Fruit fly (Drosophila melanogaster): ENCODE data around the gene Neos.

Neos gene

dm6 chr3L:7241217-7241859 is at the start of gene Neos, which contains the start of gene RpL18:
Neos (plus strand) TSS chr3L:7241628.
RpL18 (minus strand) TSS chr3L:7241351.
- TF ChIP-seq kay (GFP tag; ENCODE audit: borderline replicate concordance), result no peak
- TF ChIP-seq CG7045 (GFP tag; optimal IDR thresholded peaks at IDR 0.05), result peak; percentile 65
- TF ChIP-seq cic (GFP tag; optimal IDR thresholded peaks at IDR 0.05), result peak; percentile 36
- TF ChIP-seq CG33017 (tag; optimal IDR thresholded peaks at IDR 0.05), result peak; percentile 61
- peak; percentile 89 for TF ChIP-seq CG7101 (tag; optimal IDR thresholded peaks at IDR 0.05)
- TF ChIP-seq Clk (GFP tag; optimal IDR thresholded peaks at IDR 0.05), result peak; percentile 31
- peak; percentile 70 for TF ChIP-seq ovo (GFP tag; optimal IDR thresholded peaks at IDR 0.05)
- TF ChIP-seq CG11617 (GFP tag; optimal IDR thresholded peaks at IDR 0.05), result peak; percentile 88
- TF ChIP-seq CG12768 (GFP tag; optimal IDR thresholded peaks at IDR 0.05), result peak; percentile 70
- peak; percentile 73 for TF ChIP-seq Hr96 (GFP tag; optimal IDR thresholded peaks at IDR 0.05)
- TF ChIP-seq bab1 (GFP tag; optimal IDR thresholded peaks at IDR 0.05), result peak; percentile 84
- no peak for TF ChIP-seq cnc (optimal IDR thresholded peaks at IDR 0.05)
- TF ChIP-seq Crg-1 (GFP tag; optimal IDR thresholded peaks at IDR 0.05), result peak; percentile 85
- TF ChIP-seq Mnt (GFP tag; optimal IDR thresholded peaks at IDR 0.05), result peak; percentile 90
- TF ChIP-seq pad (GFP tag; optimal IDR thresholded peaks at IDR 0.05), result peak; percentile 63
- peak; percentile 56 for TF ChIP-seq CG14711 (tag; optimal IDR thresholded peaks at IDR 0.05)
- TF ChIP-seq toe (GFP tag; optimal IDR thresholded peaks at IDR 0.05), result peak; percentile 78
- peak; percentile 80 for TF ChIP-seq CG5204 (GFP tag; optimal IDR thresholded peaks at IDR 0.05)
- peak; percentile 68 for TF ChIP-seq CG1620 (GFP tag; optimal IDR thresholded peaks at IDR 0.05)
- peak; percentile 54 for TF ChIP-seq tj (GFP tag; optimal IDR thresholded peaks at IDR 0.05)

- TF ChIP-seq CG11617 (GFP tag; optimal IDR thresholded peaks at IDR 0.05) (no peak), bab1 (GFP tag; optimal IDR thresholded peaks at IDR 0.05) (no peak), ovo (GFP tag; optimal IDR thresholded peaks at IDR 0.05) (no peak), tj (GFP tag; optimal IDR thresholded peaks at IDR 0.05) (no peak), CG33017 (tag; optimal IDR thresholded peaks at IDR 0.05) (no peak), Mnt (GFP tag; optimal IDR thresholded peaks at IDR 0.05) (no peak), cnc (optimal IDR thresholded peaks at IDR 0.05) (no peak), cic (GFP tag; optimal IDR thresholded peaks at IDR 0.05) (no peak), CG7101 (tag; optimal IDR thresholded peaks at IDR 0.05) (no peak), CG12768 (GFP tag; optimal IDR thresholded peaks at IDR 0.05) (no peak), Hr96 (GFP tag; optimal IDR thresholded peaks at IDR 0.05) (no peak), kay (GFP tag; ENCODE audit: borderline replicate concordance) (no peak)
These were observed 7.2 kb upstream of the Neos start, which contains the start of gene CG14826 for dm6 chr3L:7234212-7234611. CG14826 (plus strand) TSS chr3L:7234512.

- no peak for TF ChIP-seq tj (GFP tag; optimal IDR thresholded peaks at IDR 0.05)
- TF ChIP-seq toe (GFP tag; optimal IDR thresholded peaks at IDR 0.05), result no peak
- no peak for TF ChIP-seq cnc (optimal IDR thresholded peaks at IDR 0.05)
- no peak for TF ChIP-seq Clk (GFP tag; optimal IDR thresholded peaks at IDR 0.05)
- no peak for TF ChIP-seq CG33017 (tag; optimal IDR thresholded peaks at IDR 0.05)
- no peak for TF ChIP-seq pad (GFP tag; optimal IDR thresholded peaks at IDR 0.05)
- TF ChIP-seq CG11617 (GFP tag; optimal IDR thresholded peaks at IDR 0.05), result no peak
- TF ChIP-seq CG14711 (tag; optimal IDR thresholded peaks at IDR 0.05), result no peak
- TF ChIP-seq CG5204 (GFP tag; optimal IDR thresholded peaks at IDR 0.05), result no peak
- TF ChIP-seq bab1 (GFP tag; optimal IDR thresholded peaks at IDR 0.05), result no peak
- TF ChIP-seq kay (GFP tag; ENCODE audit: borderline replicate concordance), result no peak
- TF ChIP-seq ovo (GFP tag; optimal IDR thresholded peaks at IDR 0.05), result no peak
These were observed 3.2 kb upstream of the Neos start, which contains the start of the genes CG14829 and BHD for dm6 chr3L:7238072-7238759. CG14829 (minus strand) TSS chr3L:7238122. BHD (plus strand) TSS chr3L:7238542.

- peak; percentile 6 for TF ChIP-seq CG1620 (GFP tag; optimal IDR thresholded peaks at IDR 0.05)
- TF ChIP-seq Hr96 (GFP tag; optimal IDR thresholded peaks at IDR 0.05), result no peak
- TF ChIP-seq CG5204 (GFP tag; optimal IDR thresholded peaks at IDR 0.05), result no peak
- peak; percentile 9 for TF ChIP-seq CG14711 (tag; optimal IDR thresholded peaks at IDR 0.05)
- TF ChIP-seq bab1 (GFP tag; optimal IDR thresholded peaks at IDR 0.05), result peak; percentile 21
- peak; percentile 41 for TF ChIP-seq Mnt (GFP tag; optimal IDR thresholded peaks at IDR 0.05)
- TF ChIP-seq CG7101 (tag; optimal IDR thresholded peaks at IDR 0.05), result peak; percentile 22
- TF ChIP-seq CG33017 (tag; optimal IDR thresholded peaks at IDR 0.05), result no peak
- peak; percentile 4 for TF ChIP-seq toe (GFP tag; optimal IDR thresholded peaks at IDR 0.05)
These were observed 2.5 kb downstream of the Neos start, which contains the start of the genes mRpL50 and mei-P22 for dm6 chr3L:7243775-7244438. mRpL50 (minus strand) TSS chr3L:7243933. mei-P22 (plus strand) TSS chr3L:7244388.

- TF ChIP-seq cic (GFP tag; optimal IDR thresholded peaks at IDR 0.05) (no peak), kay (GFP tag; ENCODE audit: borderline replicate concordance) (no peak), CG33017 (tag; optimal IDR thresholded peaks at IDR 0.05) (no peak), Crg-1 (GFP tag; optimal IDR thresholded peaks at IDR 0.05) (no peak), tj (GFP tag; optimal IDR thresholded peaks at IDR 0.05) (no peak), Mnt (GFP tag; optimal IDR thresholded peaks at IDR 0.05) (peak; percentile 17), bab1 (GFP tag; optimal IDR thresholded peaks at IDR 0.05) (peak; percentile 35), CG12768 (GFP tag; optimal IDR thresholded peaks at IDR 0.05) (no peak), Clk (GFP tag; optimal IDR thresholded peaks at IDR 0.05) (no peak), Hr96 (GFP tag; optimal IDR thresholded peaks at IDR 0.05) (no peak), CG14711 (tag; optimal IDR thresholded peaks at IDR 0.05) (no peak), CG1620 (GFP tag; optimal IDR thresholded peaks at IDR 0.05) (no peak), cnc (optimal IDR thresholded peaks at IDR 0.05) (no peak), CG7045 (GFP tag; optimal IDR thresholded peaks at IDR 0.05) (no peak), CG7101 (tag; optimal IDR thresholded peaks at IDR 0.05) (peak; percentile 43), toe (GFP tag; optimal IDR thresholded peaks at IDR 0.05) (peak; percentile 19), CG11617 (GFP tag; optimal IDR thresholded peaks at IDR 0.05) (peak; percentile 2), CG5204 (GFP tag; optimal IDR thresholded peaks at IDR 0.05) (no peak), ovo (GFP tag; optimal IDR thresholded peaks at IDR 0.05) (no peak), pad (GFP tag; optimal IDR thresholded peaks at IDR 0.05) (no peak)
These were observed 7.7 kb downstream of the Neos start, which contains the start of gene Cdc27 for dm6 chr3L:7249167-7249566. Cdc27 (minus strand) TSS chr3L:7249340.
